Worm (Caenorhabditis elegans) whole organism, L2 larva: ENCODE results near the gene Y53F4B.43.

Source experiments
- C34F6.9 ChIP-seq: fragments of 150-350 bp; optimal IDR thresholded peaks from 2 replicates; lab custom pipeline; 2014; ENCODE audit warnings: missing biosample characterization, missing genetic modification characterization
- F13H6.1 ChIP-seq: sonication (generic microtip); optimal IDR thresholded peaks from 2 replicates; lab custom pipeline; 2016; ENCODE audit warnings: missing genetic modification characterization, missing compliant biosample characterization
- R02D3.7 ChIP-seq: fragments of 150-350 bp; optimal IDR thresholded peaks from 2 replicates; lab custom pipeline; 2014; ENCODE audit warnings: missing biosample characterization, missing genetic modification characterization
- ZK546.5 ChIP-seq: sonication (generic microtip); optimal IDR thresholded peaks from 2 replicates; lab custom pipeline; 2017; ENCODE audit warnings: missing biosample characterization, missing genetic modification characterization
- alr-1 ChIP-seq: fragments of 150-350 bp; optimal IDR thresholded peaks from 2 replicates; lab custom pipeline; 2014; ENCODE audit warnings: missing biosample characterization, missing genetic modification characterization
- ama-1 ChIP-seq: fragments of 150-350 bp; optimal IDR thresholded peaks from 2 replicates; lab custom pipeline; 2018; ENCODE audit warnings: inconsistent platforms
- blmp-1 ChIP-seq: sonication (generic microtip); optimal IDR thresholded peaks from 2 replicates; lab custom pipeline; 2017; ENCODE audit warnings: missing genetic modification characterization, mild to moderate bottlenecking, missing compliant biosample characterization, antibody characterized with exemption, moderate library complexity; ENCODE audit not compliant: insufficient read depth
- ceh-16 ChIP-seq: fragments of 150-350 bp; optimal IDR thresholded peaks from 2 replicates; lab custom pipeline; 2014; ENCODE audit warnings: missing biosample characterization, missing genetic modification characterization
- ceh-82 ChIP-seq: fragments of 150-350 bp; optimal IDR thresholded peaks from 2 replicates; lab custom pipeline; 2014; ENCODE audit warnings: missing biosample characterization, missing genetic modification characterization
- crh-2 ChIP-seq: sonication (generic microtip); optimal IDR thresholded peaks from 2 replicates; lab custom pipeline; 2017; ENCODE audit warnings: missing biosample characterization, missing genetic modification characterization
- dmd-4 ChIP-seq: sonication (generic microtip); optimal IDR thresholded peaks from 2 replicates; lab custom pipeline; 2017; ENCODE audit warnings: missing biosample characterization, missing genetic modification characterization
- elt-1 ChIP-seq: fragments of 150-350 bp; optimal IDR thresholded peaks from 2 replicates; lab custom pipeline; 2014; ENCODE audit warnings: missing biosample characterization, missing genetic modification characterization
- elt-3 ChIP-seq: sonication (generic microtip); optimal IDR thresholded peaks from 2 replicates; lab custom pipeline; 2017; ENCODE audit warnings: missing biosample characterization, missing genetic modification characterization
- fos-1 ChIP-seq: fragments of 150-350 bp; optimal IDR thresholded peaks from 2 replicates; lab custom pipeline; 2014; ENCODE audit warnings: missing biosample characterization, missing genetic modification characterization
- gmeb-1 ChIP-seq: fragments of 150-350 bp; optimal IDR thresholded peaks from 2 replicates; lab custom pipeline; 2014; ENCODE audit warnings: missing biosample characterization, missing genetic modification characterization
- lin-11 ChIP-seq: fragments of 150-350 bp; sonication (generic microtip); optimal IDR thresholded peaks from 2 replicates; lab custom pipeline; 2014; ENCODE audit warnings: missing biosample characterization, missing genetic modification characterization, inconsistent platforms, mixed read lengths
- lin-13 ChIP-seq: fragments of 150-350 bp; optimal IDR thresholded peaks from 2 replicates; lab custom pipeline; 2014; ENCODE audit warnings: missing biosample characterization, missing genetic modification reagents, missing genetic modification characterization
- lin-39 ChIP-seq: fragments of 150-350 bp; optimal IDR thresholded peaks from 2 replicates; lab custom pipeline; 2014; ENCODE audit warnings: missing biosample characterization, missing genetic modification reagents, missing genetic modification characterization
- lsy-2 ChIP-seq, 2 experiments: fragments of 150-350 bp in 1 of 2; sonication (generic microtip) in 1 of 2; optimal IDR thresholded peaks; 2 replicates each; lab custom pipeline; 2014 to 2017; ENCODE audit warnings: missing biosample characterization in 2 of 2, missing genetic modification characterization in 2 of 2
- mab-5 ChIP-seq: fragments of 150-350 bp; optimal IDR thresholded peaks from 2 replicates; lab custom pipeline; 2014; ENCODE audit warnings: missing biosample characterization, missing genetic modification characterization
- mbf-1 ChIP-seq: sonication (generic microtip); optimal IDR thresholded peaks from 2 replicates; lab custom pipeline; 2017; ENCODE audit warnings: missing biosample characterization, missing genetic modification characterization
- mdl-1 ChIP-seq, 2 experiments: fragments of 150-350 bp in 1 of 2; sonication (generic microtip) in 1 of 2; optimal IDR thresholded peaks; 2 replicates each; lab custom pipeline; 2017; ENCODE audit warnings: missing biosample characterization in 2 of 2, missing genetic modification characterization in 2 of 2
- nhr-11 ChIP-seq: fragments of 150-350 bp; optimal IDR thresholded peaks from 2 replicates; lab custom pipeline; 2014; ENCODE audit warnings: missing biosample characterization, missing genetic modification characterization
- nhr-12 ChIP-seq: fragments of 150-350 bp; optimal IDR thresholded peaks from 2 replicates; lab custom pipeline; 2014; ENCODE audit warnings: missing biosample characterization, missing genetic modification characterization
- nhr-129 ChIP-seq: fragments of 150-350 bp; optimal IDR thresholded peaks from 2 replicates; lab custom pipeline; 2014; ENCODE audit warnings: missing biosample characterization, missing genetic modification characterization
- nhr-21 ChIP-seq: fragments of 150-350 bp; optimal IDR thresholded peaks from 2 replicates; lab custom pipeline; 2014; ENCODE audit warnings: missing biosample characterization, missing genetic modification characterization
- nhr-237 ChIP-seq: fragments of 150-350 bp; optimal IDR thresholded peaks from 2 replicates; lab custom pipeline; 2014; ENCODE audit warnings: missing biosample characterization, missing genetic modification characterization
- nhr-25 ChIP-seq: fragments of 150-350 bp; sonication (generic microtip); optimal IDR thresholded peaks from 3 replicates; lab custom pipeline; 2014; ENCODE audit warnings: missing biosample characterization, missing genetic modification characterization
- nhr-6 ChIP-seq: fragments of 150-350 bp; optimal IDR thresholded peaks from 2 replicates; lab custom pipeline; 2014; ENCODE audit warnings: missing biosample characterization, missing genetic modification characterization
- nhr-77 ChIP-seq: fragments of 150-350 bp; optimal IDR thresholded peaks from 2 replicates; lab custom pipeline; 2014; ENCODE audit warnings: missing biosample characterization, missing genetic modification characterization
- peb-1 ChIP-seq: fragments of 150-350 bp; optimal IDR thresholded peaks from 2 replicates; lab custom pipeline; 2014; ENCODE audit warnings: missing biosample characterization, missing genetic modification characterization
- skn-1 ChIP-seq: sonication (generic microtip); optimal IDR thresholded peaks from 2 replicates; lab custom pipeline; 2017; ENCODE audit warnings: missing biosample characterization, missing genetic modification characterization
- sma-3 ChIP-seq: sonication (generic microtip); optimal IDR thresholded peaks from 2 replicates; lab custom pipeline; 2016; ENCODE audit warnings: missing genetic modification reagents, missing genetic modification characterization, missing compliant biosample characterization
- sma-9 ChIP-seq, 2 experiments: fragments of 150-350 bp in 1 of 2; sonication (generic microtip) in 1 of 2; optimal IDR thresholded peaks; 2 replicates each; lab custom pipeline; 2014 to 2016; ENCODE audit warnings: missing genetic modification characterization in 2 of 2, mild to moderate bottlenecking in 1 of 2, missing biosample characterization in 1 of 2, missing compliant biosample characterization in 1 of 2, missing genetic modification reagents in 1 of 2, moderate library complexity in 1 of 2
- snpc-4 ChIP-seq: fragments of 150-350 bp; optimal IDR thresholded peaks from 2 replicates; lab custom pipeline; 2014; ENCODE audit warnings: missing biosample characterization, missing genetic modification characterization
- unc-55 ChIP-seq: fragments of 150-350 bp; sonication (generic microtip); optimal IDR thresholded peaks from 3 replicates; lab custom pipeline; 2014; ENCODE audit warnings: missing biosample characterization, missing genetic modification reagents, missing genetic modification characterization
- unc-62 ChIP-seq: fragments of 150-350 bp; optimal IDR thresholded peaks from 2 replicates; lab custom pipeline; 2014; ENCODE audit warnings: missing biosample characterization, missing genetic modification reagents, missing genetic modification characterization
- zag-1 ChIP-seq: fragments of 150-350 bp; optimal IDR thresholded peaks from 2 replicates; lab custom pipeline; 2014; ENCODE audit warnings: missing biosample characterization, missing genetic modification characterization
- ztf-11 ChIP-seq: sonication (generic microtip); optimal IDR thresholded peaks from 2 replicates; lab custom pipeline; 2017; ENCODE audit warnings: missing biosample characterization, missing genetic modification characterization
- ztf-4 ChIP-seq: fragments of 150-350 bp; optimal IDR thresholded peaks from 2 replicates; lab custom pipeline; 2014; ENCODE audit warnings: missing biosample characterization, missing genetic modification characterization

The Y53F4B.43 gene

DNA sequence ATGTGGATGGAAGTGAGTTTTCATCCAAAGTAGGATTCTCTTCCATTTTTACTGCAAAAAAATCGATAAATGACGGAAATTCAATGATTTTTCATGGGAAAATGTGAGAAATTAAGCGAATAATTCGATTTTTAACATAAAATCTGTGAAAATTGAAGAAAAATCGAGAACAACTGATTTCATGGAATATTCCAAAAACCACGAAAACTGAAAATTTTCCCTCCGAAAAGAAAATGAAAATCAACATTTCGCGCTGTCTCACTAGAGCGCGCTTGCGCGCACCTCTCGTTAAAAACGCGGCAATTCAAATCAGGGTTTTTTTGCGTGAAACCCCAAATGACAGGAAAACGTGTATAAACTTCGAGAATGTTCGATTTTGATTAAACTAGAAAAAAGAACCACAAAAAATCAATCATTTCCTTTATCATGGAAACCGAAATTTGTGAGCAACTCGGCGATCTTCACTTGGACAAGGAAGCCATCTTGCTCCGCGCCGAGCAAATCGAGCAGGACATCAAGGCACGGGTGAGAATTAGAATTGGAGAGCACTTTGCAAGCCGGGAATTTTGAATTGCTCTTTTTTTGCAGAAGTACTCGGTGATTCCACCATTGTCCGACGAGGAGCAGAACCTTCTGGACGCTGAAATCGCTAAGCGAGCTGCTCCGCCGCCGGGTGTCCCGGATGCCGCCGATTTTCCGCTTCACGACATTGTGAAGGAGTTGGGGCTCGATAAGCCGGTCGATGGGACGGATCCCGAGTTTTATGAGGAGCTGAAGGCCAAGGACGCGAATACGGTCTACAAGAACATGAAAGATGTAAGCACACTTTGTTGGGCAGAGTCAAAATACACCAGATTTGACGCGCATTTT, 22.3 kb downstream of the Y53F4B.43 start, which contains the start of the genes Y53F4B.9 and Y53F4B.11:
Gene Y53F4B.9, minus strand, starts transcription at position 51 of the 870 bp plus-strand sequence.
Gene Y53F4B.11, plus strand, starts transcription at position 383 of the 870 bp plus-strand sequence.
- TF ChIP-seq nhr-25 (tag; lab: Kevin White, UChicago) (peak; percentile 76), alr-1 (tag; lab: Kevin White, UChicago) (no peak), mdl-1 (tag; optimal IDR thresholded peaks at IDR 0.05; lab: Kevin White, UChicago) (no peak), nhr-12 (tag; lab: Kevin White, UChicago) (no peak), gmeb-1 (tag; lab: Kevin White, UChicago) (peak; percentile 100), R02D3.7 (tag; lab: Kevin White, UChicago) (no peak), elt-3 (no peak), fos-1 (tag; lab: Kevin White, UChicago) (peak; percentile 57), C34F6.9 (tag; lab: Kevin White, UChicago) (peak; percentile 83), nhr-129 (tag; lab: Kevin White, UChicago) (peak; percentile 83), F13H6.1 (tag; lab: Kevin White, UChicago) (peak; percentile 62), ztf-4 (no peak), ztf-11 (tag; lab: Kevin White, UChicago) (no peak), crh-2 (peak; percentile 82), ceh-82 (tag; lab: Kevin White, UChicago) (peak; percentile 13), blmp-1 (tag; lab: Kevin White, UChicago) (peak; percentile 48), ceh-16 (no peak), dmd-4 (tag; lab: Kevin White, UChicago) (no peak), lin-11 (tag; lab: Kevin White, UChicago) (peak; percentile 30), zag-1 (tag; lab: Kevin White, UChicago) (peak; percentile 7), lsy-2 (tag; optimal IDR thresholded peaks at IDR 0.05; lab: Kevin White, UChicago) (peak; percentile 78 to 87), snpc-4 (tag; lab: Kevin White, UChicago) (peak; percentile 88), nhr-21 (peak; percentile 58), ZK546.5 (tag; lab: Kevin White, UChicago) (peak; percentile 17), peb-1 (no peak), nhr-77 (tag; lab: Kevin White, UChicago) (peak; percentile 40), mab-5 (tag; lab: Kevin White, UChicago) (peak; percentile 67), unc-62 (GFP tag; lab: Kevin White, UChicago) (no peak), nhr-6 (tag; lab: Kevin White, UChicago) (no peak), nhr-11 (tag; lab: Kevin White, UChicago) (no peak), sma-3 (GFP tag; lab: Kevin White, UChicago) (peak; percentile 68), lin-13 (peak; percentile 84), ama-1 (no peak), sma-9 (GFP tag; optimal IDR thresholded peaks at IDR 0.05; lab: Kevin White, UChicago) (peak; percentile 50), sma-9 (tag; optimal IDR thresholded peaks at IDR 0.05; lab: Kevin White, UChicago) (no peak), unc-55 (GFP tag; lab: Kevin White, UChicago) (peak; percentile 95), nhr-237 (tag; lab: Kevin White, UChicago) (no peak)

DNA sequence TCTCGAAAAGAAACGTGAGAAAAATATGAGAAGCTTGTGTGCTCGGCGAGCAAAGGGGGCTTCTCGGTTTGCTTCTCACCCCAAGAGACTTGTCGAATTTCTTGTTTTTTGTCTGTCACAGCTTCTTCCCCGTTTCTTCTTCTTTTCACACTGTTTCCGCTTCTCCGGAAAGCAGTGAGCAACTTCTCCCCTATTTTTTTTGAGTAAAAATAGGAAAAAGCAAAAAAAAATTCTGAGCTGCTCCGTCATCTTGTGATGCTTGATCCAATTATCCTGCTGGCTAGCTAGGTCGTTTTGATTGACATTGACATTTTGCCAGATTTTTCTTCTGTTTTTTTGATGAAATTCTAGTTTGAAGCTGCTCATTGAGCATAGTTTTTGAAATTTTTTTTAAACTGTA, 26.1 kb downstream of the Y53F4B.43 start, which contains the start of gene Y53F4B.51:
Gene Y53F4B.51, minus strand, starts transcription at position 63 of the 400 bp plus-strand sequence.
- TF ChIP-seq lin-39 (tag; lab: Kevin White, UChicago) (no peak), lsy-2 (tag; optimal IDR thresholded peaks at IDR 0.05; lab: Kevin White, UChicago) (no peak), nhr-6 (tag; lab: Kevin White, UChicago) (no peak), nhr-21 (no peak), dmd-4 (tag; lab: Kevin White, UChicago) (no peak), crh-2 (no peak), ceh-82 (tag; lab: Kevin White, UChicago) (no peak), mdl-1 (tag; optimal IDR thresholded peaks at IDR 0.05; lab: Kevin White, UChicago) (no peak), mab-5 (tag; lab: Kevin White, UChicago) (no peak), lin-13 (no peak)

DNA sequence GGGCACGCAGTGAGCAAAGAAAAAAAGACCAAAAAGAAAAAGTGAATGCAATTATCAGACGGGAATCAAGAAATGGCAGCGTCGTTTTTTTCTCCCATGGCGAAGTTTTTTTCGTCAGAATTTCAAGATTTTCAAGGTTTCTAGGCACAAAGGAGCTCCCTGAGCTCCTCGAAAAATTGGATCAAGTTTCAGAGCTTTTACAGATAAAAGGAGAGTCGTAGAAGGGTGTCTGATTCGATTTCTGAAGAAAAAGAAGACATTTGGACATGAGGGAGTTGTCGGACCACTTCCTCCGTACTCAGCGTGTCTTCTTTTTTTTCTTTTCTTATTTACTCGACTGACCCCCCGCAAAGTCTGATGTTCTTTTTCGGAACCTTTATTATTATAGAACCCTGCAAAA, 27.4 kb downstream of the Y53F4B.43 start:
- TF ChIP-seq skn-1 (no peak), ceh-82 (tag; lab: Kevin White, UChicago) (no peak), mdl-1 (tag; optimal IDR thresholded peaks at IDR 0.05; lab: Kevin White, UChicago) (no peak), ztf-11 (tag; lab: Kevin White, UChicago) (no peak), nhr-12 (tag; lab: Kevin White, UChicago) (no peak), sma-9 (GFP tag; optimal IDR thresholded peaks at IDR 0.05; lab: Kevin White, UChicago) (no peak), sma-9 (tag; optimal IDR thresholded peaks at IDR 0.05; lab: Kevin White, UChicago) (no peak), peb-1 (no peak), ama-1 (no peak), unc-62 (GFP tag; lab: Kevin White, UChicago) (no peak), gmeb-1 (tag; lab: Kevin White, UChicago) (no peak), F13H6.1 (tag; lab: Kevin White, UChicago) (no peak), lin-39 (tag; lab: Kevin White, UChicago) (no peak), ZK546.5 (tag; lab: Kevin White, UChicago) (no peak), nhr-129 (tag; lab: Kevin White, UChicago) (no peak), nhr-25 (tag; lab: Kevin White, UChicago) (no peak), alr-1 (tag; lab: Kevin White, UChicago) (no peak), elt-1 (tag; lab: Kevin White, UChicago) (no peak), ztf-4 (no peak), snpc-4 (tag; lab: Kevin White, UChicago) (no peak), mbf-1 (tag; lab: Kevin White, UChicago) (no peak)
